Worm (Caenorhabditis elegans): Measurements from ENCODE around the gene C42C1.9.
"Not testable (repeated sequence)": the region's sequence is repeated elsewhere in the genome, so short reads cannot be mapped to it uniquely, and the experiment has no call there.

C42C1.9 gene

DNA sequence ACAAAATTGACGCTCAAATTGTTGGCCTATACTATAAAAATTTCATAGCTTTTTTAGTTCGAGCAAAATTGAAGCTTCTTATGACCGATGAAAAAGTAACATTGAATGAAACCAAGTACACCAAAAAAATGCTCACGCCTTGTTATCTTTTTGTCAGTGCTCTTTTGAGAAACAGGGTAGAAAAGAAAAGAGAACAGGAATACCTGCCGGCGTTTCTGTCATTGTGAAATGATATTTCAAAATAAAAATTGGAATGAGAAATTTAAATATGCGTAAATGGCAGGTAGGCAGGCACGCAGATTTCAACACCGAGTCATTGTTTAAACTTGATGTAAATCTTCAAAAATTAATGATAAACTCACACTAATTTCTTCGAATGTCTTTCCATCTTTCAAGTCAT is 15.5 kb downstream of the C42C1.9 start:
- no peak for TF ChIP-seq hlh-1 (tag; optimal IDR thresholded peaks at IDR 0.05)
- no peak for TF ChIP-seq lin-32 (GFP tag; optimal IDR thresholded peaks at IDR 0.05)
- TF ChIP-seq ceh-43 (GFP tag; optimal IDR thresholded peaks at IDR 0.05): no peak
- no peak for TF ChIP-seq elt-1 (tag; optimal IDR thresholded peaks at IDR 0.05; ENCODE audit: borderline replicate concordance, insufficient read depth)
- TF ChIP-seq ces-1 (GFP tag; optimal IDR thresholded peaks at IDR 0.05): no peak
- no peak for TF ChIP-seq zip-8 (tag; optimal IDR thresholded peaks at IDR 0.05)
- no peak for TF ChIP-seq nhr-12 (tag; optimal IDR thresholded peaks at IDR 0.05)
- TF ChIP-seq elt-3 (tag; optimal IDR thresholded peaks at IDR 0.05): no peak
- TF ChIP-seq blmp-1 (tag; optimal IDR thresholded peaks at IDR 0.05): no peak
- TF ChIP-seq drap-1 (GFP tag; optimal IDR thresholded peaks at IDR 0.05): no peak
- no peak for TF ChIP-seq nhr-2 (tag; optimal IDR thresholded peaks at IDR 0.05)
- no peak for TF ChIP-seq sem-2 (GFP tag; optimal IDR thresholded peaks at IDR 0.05)
- TF ChIP-seq lsy-2 (tag; optimal IDR thresholded peaks at IDR 0.05): no peak
- TF ChIP-seq unc-62 (GFP tag; optimal IDR thresholded peaks at IDR 0.05): no peak

DNA sequence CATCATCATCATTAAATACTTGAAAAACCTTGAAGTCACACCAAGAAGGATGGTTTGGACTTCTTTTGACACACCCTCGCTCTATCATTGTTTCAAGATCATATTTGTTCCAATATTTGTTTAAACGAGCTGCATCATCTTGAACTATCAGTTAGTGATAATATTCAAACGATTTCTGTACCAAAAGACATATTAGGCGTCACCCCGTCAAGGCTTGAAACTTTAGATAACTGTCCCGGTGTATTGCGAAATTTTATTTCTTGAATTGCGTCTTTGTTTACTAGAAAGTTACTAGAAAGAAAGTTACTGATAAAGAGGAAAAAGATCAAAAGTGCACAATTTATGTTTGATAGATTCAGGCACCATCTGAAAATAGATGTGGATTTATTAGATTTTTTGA is 16.7 kb downstream of the C42C1.9 start:
- TF ChIP-seq cnd-1 (tag; optimal IDR thresholded peaks at IDR 0.05) (no peak), drap-1 (GFP tag; optimal IDR thresholded peaks at IDR 0.05) (no peak), nhr-76 (tag; optimal IDR thresholded peaks at IDR 0.05) (no peak), mab-5 (tag; optimal IDR thresholded peaks at IDR 0.05) (no peak), sptf-1 (tag; optimal IDR thresholded peaks at IDR 0.05) (no peak), lin-13 (tag; optimal IDR thresholded peaks at IDR 0.05) (no peak), nhr-28 (tag; optimal IDR thresholded peaks at IDR 0.05) (no peak), sem-2 (GFP tag; optimal IDR thresholded peaks at IDR 0.05) (no peak), elt-1 (tag; optimal IDR thresholded peaks at IDR 0.05; ENCODE audit: borderline replicate concordance, insufficient read depth) (no peak), ceh-39 (tag; optimal IDR thresholded peaks at IDR 0.05) (no peak), nhr-2 (tag; optimal IDR thresholded peaks at IDR 0.05) (no peak), ham-2 (GFP tag; optimal IDR thresholded peaks at IDR 0.05) (no peak), ztf-11 (tag; optimal IDR thresholded peaks at IDR 0.05) (no peak)

DNA sequence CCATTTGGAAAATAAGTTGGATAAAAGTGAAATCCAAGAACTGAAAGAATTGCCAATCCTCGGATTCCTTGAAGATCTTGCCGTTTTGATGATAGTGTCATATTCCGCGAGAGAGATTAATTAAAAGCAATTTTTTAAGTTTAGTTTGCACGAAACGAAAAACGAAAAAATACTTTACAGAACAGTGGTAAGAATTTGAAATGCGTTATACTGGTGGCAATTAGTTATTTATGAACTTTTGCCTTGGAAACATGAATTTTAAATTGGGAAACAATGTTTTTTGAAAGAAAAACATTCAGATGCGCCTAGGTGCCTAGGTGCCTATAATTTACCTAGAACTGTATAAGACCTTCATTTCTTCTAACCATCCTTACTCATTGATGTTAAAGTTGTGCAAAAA is 18.5 kb downstream of the C42C1.9 start, which contains the start of gene oac-57:
Gene oac-57 (minus strand): TSS at position 101 of the 400 bp plus-strand sequence.
- TF ChIP-seq hlh-1 (tag; optimal IDR thresholded peaks at IDR 0.05): no peak
- no peak for TF ChIP-seq unc-62 (GFP tag; optimal IDR thresholded peaks at IDR 0.05)
- no peak for TF ChIP-seq ztf-11 (tag; optimal IDR thresholded peaks at IDR 0.05)
- TF ChIP-seq nhr-2 (tag; optimal IDR thresholded peaks at IDR 0.05): no peak
- no peak for TF ChIP-seq ces-1 (GFP tag; optimal IDR thresholded peaks at IDR 0.05)
- no peak for TF ChIP-seq ceh-39 (tag; optimal IDR thresholded peaks at IDR 0.05)
- TF ChIP-seq tbx-8 (GFP tag; optimal IDR thresholded peaks at IDR 0.05): no peak
- no peak for TF ChIP-seq mab-5 (tag; optimal IDR thresholded peaks at IDR 0.05)
- no peak for TF ChIP-seq ceh-83 (GFP tag; optimal IDR thresholded peaks at IDR 0.05)
- no peak for TF ChIP-seq zip-8 (tag; optimal IDR thresholded peaks at IDR 0.05)
- no peak for TF ChIP-seq cnd-1 (tag; optimal IDR thresholded peaks at IDR 0.05)
- TF ChIP-seq mls-2 (tag; optimal IDR thresholded peaks at IDR 0.05): no peak
- no peak for TF ChIP-seq snpc-4 (tag; optimal IDR thresholded peaks at IDR 0.05)
- no peak for TF ChIP-seq nhr-12 (tag; optimal IDR thresholded peaks at IDR 0.05)
- TF ChIP-seq M03D4.4 (tag; optimal IDR thresholded peaks at IDR 0.05): no peak

DNA sequence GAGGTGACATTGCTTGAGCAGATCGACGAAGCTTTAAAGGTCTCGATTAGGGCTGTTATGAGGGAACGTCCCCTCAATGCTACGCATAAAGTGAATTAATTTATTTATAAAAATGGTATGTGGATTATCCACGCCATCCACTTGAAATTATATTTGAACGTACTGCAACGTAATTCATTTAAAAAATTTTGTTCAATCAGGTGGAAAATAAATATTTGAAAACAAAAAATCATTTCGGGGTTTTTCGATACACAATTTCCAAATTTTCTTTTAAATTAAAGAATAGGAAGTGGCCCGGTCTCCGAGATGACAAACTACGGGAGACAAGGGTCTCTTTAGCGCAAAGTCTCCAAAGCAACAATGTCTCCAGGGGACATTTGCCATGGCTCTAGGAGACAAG is 22.3 kb downstream of the C42C1.9 start, which contains the start of gene oac-58:
Gene oac-58 (minus strand): TSS at position 101 of the 400 bp plus-strand sequence.
- TF ChIP-seq ham-2 (GFP tag; optimal IDR thresholded peaks at IDR 0.05) (no peak), nhr-28 (tag; optimal IDR thresholded peaks at IDR 0.05) (no peak), nhr-12 (tag; optimal IDR thresholded peaks at IDR 0.05) (no peak), flh-1 (GFP tag; optimal IDR thresholded peaks at IDR 0.05) (no peak), lin-32 (GFP tag; optimal IDR thresholded peaks at IDR 0.05) (no peak), unc-39 (tag; optimal IDR thresholded peaks at IDR 0.05) (no peak), ceh-43 (GFP tag; optimal IDR thresholded peaks at IDR 0.05) (no peak), nhr-237 (tag; optimal IDR thresholded peaks at IDR 0.05) (no peak), tbx-8 (GFP tag; optimal IDR thresholded peaks at IDR 0.05) (no peak), elt-1 (tag; optimal IDR thresholded peaks at IDR 0.05; ENCODE audit: borderline replicate concordance, insufficient read depth) (no peak), lsy-2 (tag; optimal IDR thresholded peaks at IDR 0.05) (no peak), snpc-4 (tag; optimal IDR thresholded peaks at IDR 0.05) (no peak), ztf-11 (tag; optimal IDR thresholded peaks at IDR 0.05) (no peak), mep-1 (tag; optimal IDR thresholded peaks at IDR 0.05) (no peak), blmp-1 (tag; optimal IDR thresholded peaks at IDR 0.05) (no peak)

DNA sequence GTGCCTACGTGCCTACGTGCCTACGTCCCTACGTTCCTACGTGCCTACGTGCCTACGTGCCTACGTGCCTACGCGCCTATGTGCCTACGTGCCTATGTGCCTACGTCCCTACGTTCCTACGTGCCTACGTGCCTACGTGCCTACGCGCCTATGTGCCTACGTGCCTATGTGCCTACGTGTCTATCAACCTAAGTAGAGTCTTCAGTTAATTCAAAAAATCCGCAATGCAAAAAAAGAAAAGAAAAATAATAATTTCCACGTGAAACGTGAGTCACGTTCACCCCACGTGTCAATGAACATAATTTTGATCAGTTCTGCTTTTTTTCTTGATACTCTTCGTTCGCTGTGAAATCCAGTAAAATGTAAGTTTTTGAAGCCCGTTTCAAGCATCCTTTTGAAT is 37.7 kb downstream of the C42C1.9 start, which contains the start of gene F19B6.3:
Gene F19B6.3 (plus strand): TSS at position 301 of the 400 bp plus-strand sequence.
- TF ChIP-seq mab-5, pha-4, sptf-1 (tag; optimal IDR thresholded peaks at IDR 0.05): not testable (repeated sequence)
